Fruit fly (Drosophila melanogaster) whole organism, embryonic: ENCODE data around the gene Lst8.

Experiments used
- Aef1 ChIP-seq: fragments of 200-800 bp; sonication (Bioruptor generic); IDR thresholded peaks from 3 replicates; pipeline ENCODE4 v1.3.6; 2022; ENCODE audit warnings: missing biosample characterization, missing genetic modification characterization
- CG1024 ChIP-seq: fragments of 200-800 bp; sonication (Bioruptor generic); IDR thresholded peaks from 2 replicates; pipeline ENCODE4 v1.3.6; 2022; ENCODE audit warnings: missing biosample characterization, missing genetic modification characterization
- CG10979 ChIP-seq: fragments of 200-800 bp; sonication (Bioruptor generic); optimal IDR thresholded peaks from 2 replicates; lab custom pipeline; 2018; ENCODE audit warnings: missing biosample characterization, mild to moderate bottlenecking, missing genetic modification characterization, moderate library complexity
- CG15479 ChIP-seq: fragments of 200-800 bp; sonication (Bioruptor generic); optimal IDR thresholded peaks from 3 replicates; lab custom pipeline; 2019; ENCODE audit warnings: missing biosample characterization, mild to moderate bottlenecking, missing genetic modification characterization, moderate library complexity
- CG17361 ChIP-seq: fragments of 200-800 bp; sonication (Bioruptor generic); IDR thresholded peaks from 3 replicates; pipeline ENCODE4 v1.3.6; 2022; ENCODE audit warnings: missing biosample characterization, missing genetic modification characterization
- CG17385 ChIP-seq: fragments of 200-800 bp; sonication (Bioruptor generic); optimal IDR thresholded peaks from 3 replicates; lab custom pipeline; 2018; ENCODE audit warnings: missing biosample characterization, mild to moderate bottlenecking, missing genetic modification characterization
- CG17568 ChIP-seq: fragments of 200-800 bp; sonication (Bioruptor generic); optimal IDR thresholded peaks from 2 replicates; lab custom pipeline; 2018; ENCODE audit warnings: missing biosample characterization, mild to moderate bottlenecking, missing genetic modification characterization, moderate library complexity
- CG18599 ChIP-seq: fragments of 200-800 bp; sonication (Bioruptor generic); optimal IDR thresholded peaks from 3 replicates; lab custom pipeline; 2017; ENCODE audit warnings: missing biosample characterization, missing genetic modification characterization, mild to moderate bottlenecking, moderate library complexity, missing genetic modification reagents
- CG2129 ChIP-seq: fragments of 200-800 bp; sonication (Bioruptor generic); IDR thresholded peaks from 2 replicates; pipeline ENCODE4 v1.3.6; 2022; ENCODE audit warnings: missing biosample characterization, missing genetic modification characterization; ENCODE audit not compliant: partially characterized antibody
- CG2678 ChIP-seq: fragments of 200-800 bp; sonication (Bioruptor generic); optimal IDR thresholded peaks from 3 replicates; lab custom pipeline; 2019; ENCODE audit warnings: missing biosample characterization, mild to moderate bottlenecking, missing genetic modification characterization, moderate library complexity
- CG2875 ChIP-seq: fragments of 200-800 bp; sonication (Bioruptor generic); optimal IDR thresholded peaks from 2 replicates; lab custom pipeline; 2017; ENCODE audit warnings: missing biosample characterization, mild to moderate bottlenecking, missing genetic modification characterization, missing genetic modification reagents
- CG2889 ChIP-seq: fragments of 200-800 bp; sonication (Bioruptor generic); IDR thresholded peaks from 3 replicates; pipeline ENCODE4 v1.3.6; 2022; ENCODE audit warnings: missing biosample characterization, missing genetic modification characterization
- CG33557 ChIP-seq: fragments of 200-800 bp; sonication (Bioruptor generic); optimal IDR thresholded peaks from 2 replicates; lab custom pipeline; 2019; ENCODE audit warnings: missing biosample characterization, mild to moderate bottlenecking, missing genetic modification characterization, moderate library complexity
- CG7928 ChIP-seq: fragments of 200-800 bp; sonication (Bioruptor generic); optimal IDR thresholded peaks from 2 replicates; lab custom pipeline; 2017; ENCODE audit warnings: missing biosample characterization, mild to moderate bottlenecking, missing genetic modification characterization
- CG7963 ChIP-seq: fragments of 200-800 bp; sonication (Bioruptor generic); IDR thresholded peaks from 3 replicates; pipeline ENCODE4 v1.3.6; 2022; ENCODE audit warnings: missing biosample characterization, missing genetic modification characterization; ENCODE audit not compliant: partially characterized antibody
- CG8281 ChIP-seq: fragments of 200-800 bp; sonication (Bioruptor generic); optimal IDR thresholded peaks from 2 replicates; lab custom pipeline; 2018; ENCODE audit warnings: missing biosample characterization, mild to moderate bottlenecking, missing genetic modification characterization, moderate library complexity
- Hey ChIP-seq: fragments of 200-800 bp; sonication (Bioruptor generic); optimal IDR thresholded peaks from 3 replicates; lab custom pipeline; 2018; ENCODE audit warnings: missing biosample characterization, mild to moderate bottlenecking, missing genetic modification characterization
- Hr3 ChIP-seq: fragments of 200-800 bp; sonication (Bioruptor generic); optimal IDR thresholded peaks from 3 replicates; lab custom pipeline; 2016; ENCODE audit warnings: missing biosample characterization, missing genetic modification characterization
- MESR4 ChIP-seq: fragments of 200-800 bp; sonication (Bioruptor generic); optimal IDR thresholded peaks from 2 replicates; lab custom pipeline; 2018; ENCODE audit warnings: missing biosample characterization, mild to moderate bottlenecking, missing genetic modification characterization, moderate library complexity
- Oli ChIP-seq: fragments of 200-800 bp; sonication (Bioruptor generic); optimal IDR thresholded peaks from 2 replicates; lab custom pipeline; 2018; ENCODE audit warnings: missing biosample characterization, mild to moderate bottlenecking, missing genetic modification characterization, moderate library complexity
- Sox102F ChIP-seq: fragments of 200-800 bp; sonication (Bioruptor generic); optimal IDR thresholded peaks from 2 replicates; lab custom pipeline; 2018; ENCODE audit warnings: missing biosample characterization, mild to moderate bottlenecking, missing genetic modification characterization, moderate library complexity
- TFAM ChIP-seq: fragments of 200-800 bp; sonication (Bioruptor generic); optimal IDR thresholded peaks from 2 replicates; lab custom pipeline; 2017; ENCODE audit warnings: missing biosample characterization, missing genetic modification characterization, inconsistent platforms
- ase ChIP-seq: fragments of 200-800 bp; sonication (Bioruptor generic); IDR thresholded peaks from 3 replicates; pipeline ENCODE4 v1.3.6; 2022; ENCODE audit warnings: missing biosample characterization, missing genetic modification characterization
- ato ChIP-seq: fragments of 200-800 bp; sonication (Bioruptor generic); IDR thresholded peaks from 2 replicates; pipeline ENCODE4 v1.3.6; 2022; ENCODE audit warnings: missing biosample characterization, missing genetic modification characterization; ENCODE audit not compliant: partially characterized antibody
- br ChIP-seq: fragments of >200 bp; optimal IDR thresholded peaks from 2 replicates; lab custom pipeline; 2017
- cwo ChIP-seq: fragments of 200-800 bp; sonication (Bioruptor generic); optimal IDR thresholded peaks from 3 replicates; lab custom pipeline; 2017; ENCODE audit warnings: missing biosample characterization, missing genetic modification characterization, mild to moderate bottlenecking, moderate library complexity, missing genetic modification reagents
- fd3F ChIP-seq: fragments of 200-800 bp; sonication (Bioruptor generic); optimal IDR thresholded peaks from 2 replicates; lab custom pipeline; 2018; ENCODE audit warnings: missing biosample characterization, mild to moderate bottlenecking, missing genetic modification characterization, moderate library complexity
- grau ChIP-seq: fragments of 200-800 bp; optimal IDR thresholded peaks from 3 replicates; lab custom pipeline; 2019; ENCODE audit warnings: missing biosample characterization, mild to moderate bottlenecking, missing genetic modification characterization, moderate library complexity
- gro ChIP-seq: fragments of 200-800 bp; sonication (Bioruptor generic); optimal IDR thresholded peaks from 2 replicates; lab custom pipeline; 2016; ENCODE audit warnings: missing biosample characterization, missing genetic modification characterization
- h ChIP-seq: fragments of >200 bp; optimal IDR thresholded peaks from 2 replicates; lab custom pipeline; 2017
- hkb ChIP-seq, 2 experiments: fragments of 200-800 bp in 1 of 2; fragments of >200 bp in 1 of 2; sonication (Bioruptor generic) in 1 of 2; IDR thresholded peaks in 1 of 2; optimal IDR thresholded peaks in 1 of 2; 2 replicates each; pipeline versions ENCODE4 v1.3.6 to Lab custom; 2017 to 2022; ENCODE audit warnings: missing biosample characterization in 1 of 2, missing genetic modification characterization in 1 of 2
- ind ChIP-seq: fragments of 200-800 bp; sonication (Bioruptor generic); optimal IDR thresholded peaks from 3 replicates; lab custom pipeline; 2016; ENCODE audit warnings: missing biosample characterization, missing genetic modification characterization
- ken ChIP-seq: fragments of 200-800 bp; sonication (Bioruptor generic); IDR thresholded peaks from 3 replicates; pipeline ENCODE4 v1.3.6; 2022; ENCODE audit warnings: missing biosample characterization, missing genetic modification characterization
- klu ChIP-seq: fragments of 200-800 bp; sonication (Bioruptor generic); IDR thresholded peaks from 2 replicates; pipeline ENCODE4 v1.3.6; 2022; ENCODE audit warnings: missing biosample characterization, missing genetic modification characterization
- kni ChIP-seq: fragments of 200-800 bp; sonication (Bioruptor generic); optimal IDR thresholded peaks from 3 replicates; lab custom pipeline; 2017; ENCODE audit warnings: mild to moderate bottlenecking, missing biosample characterization, missing genetic modification reagents, missing genetic modification characterization
- nerfin-1 ChIP-seq: fragments of 200-800 bp; sonication (Bioruptor generic); optimal IDR thresholded peaks from 3 replicates; lab custom pipeline; 2019; ENCODE audit warnings: missing biosample characterization, mild to moderate bottlenecking, missing genetic modification characterization, moderate library complexity
- odd ChIP-seq: fragments of 200-800 bp; sonication (Bioruptor generic); optimal IDR thresholded peaks from 2 replicates; lab custom pipeline; 2017; ENCODE audit warnings: missing biosample characterization, mild to moderate bottlenecking, missing genetic modification characterization
- otp ChIP-seq: fragments of 200-800 bp; sonication (Bioruptor generic); IDR thresholded peaks from 3 replicates; pipeline ENCODE4, ENCODE4 v1.3.6; 2022; ENCODE audit warnings: missing biosample characterization, missing genetic modification characterization
- pan ChIP-seq, 4 experiments: fragments of >200 bp in 3 of 4; fragments of 200-800 bp in 1 of 4; sonication (Bioruptor generic) in 1 of 4; optimal IDR thresholded peaks in 3 of 4; IDR thresholded peaks in 1 of 4; 2 replicates each; pipeline versions ENCODE4 v1.3.6 to Lab custom; 2017 to 2022; ENCODE audit warnings: missing biosample characterization in 2 of 4, missing genetic modification characterization in 2 of 4, mixed read lengths in 1 of 4
- pnt ChIP-seq: fragments of 200-800 bp; sonication (Bioruptor generic); optimal IDR thresholded peaks from 3 replicates; lab custom pipeline; 2016; ENCODE audit warnings: missing biosample characterization, missing genetic modification characterization
- sens-2 ChIP-seq: fragments of 200-800 bp; sonication (Bioruptor generic); IDR thresholded peaks from 2 replicates; pipeline ENCODE4 v1.3.6; 2022; ENCODE audit warnings: missing biosample characterization, missing genetic modification characterization
- sob ChIP-seq: fragments of 200-800 bp; sonication (Bioruptor generic); IDR thresholded peaks from 2 replicates; pipeline ENCODE4 v1.3.6; 2022; ENCODE audit warnings: missing biosample characterization, missing genetic modification characterization
- sr ChIP-seq: fragments of 200-800 bp; sonication (Bioruptor generic); IDR thresholded peaks from 3 replicates; pipeline ENCODE4 v1.3.6; 2022; ENCODE audit warnings: missing biosample characterization, missing genetic modification characterization
- z ChIP-seq: fragments of 200-800 bp; sonication (Bioruptor generic); IDR thresholded peaks from 3 replicates; pipeline ENCODE4 v1.3.6; 2022; ENCODE audit warnings: missing biosample characterization, missing genetic modification characterization

The Lst8 gene

dm6 chrX:9600818-9601732, 4.7 kb downstream of the Lst8 start, which contains the start of gene Gga (continued):
- TF ChIP-seq z (GFP tag; lab: Robert Waterston, UW), result no peak
- TF ChIP-seq odd (GFP tag; lab: Kevin White, UChicago), result no peak
- TF ChIP-seq ken (GFP tag; lab: Robert Waterston, UW), result no peak
- TF ChIP-seq cwo (GFP tag; lab: Kevin White, UChicago), result no peak
- TF ChIP-seq CG8281 (tag; lab: Kevin White, UChicago), result no peak
- no peak for TF ChIP-seq sens-2
- no peak for TF ChIP-seq Oli (tag; lab: Kevin White, UChicago)
- peak; percentile 5 for TF ChIP-seq grau (tag; lab: Kevin White, UChicago)
- no peak for TF ChIP-seq CG1024 (GFP tag; lab: Robert Waterston, UW)
- 0 out of 3 replicates have a peak, but pooled peaks have one; percentile 17 for TF ChIP-seq sr (GFP tag; lab: Robert Waterston, UW)
- TF ChIP-seq MESR4 (GFP tag; lab: Kevin White, UChicago), result peak; percentile 36
- TF ChIP-seq, all 482 proteins: peak for 82

DNA sequence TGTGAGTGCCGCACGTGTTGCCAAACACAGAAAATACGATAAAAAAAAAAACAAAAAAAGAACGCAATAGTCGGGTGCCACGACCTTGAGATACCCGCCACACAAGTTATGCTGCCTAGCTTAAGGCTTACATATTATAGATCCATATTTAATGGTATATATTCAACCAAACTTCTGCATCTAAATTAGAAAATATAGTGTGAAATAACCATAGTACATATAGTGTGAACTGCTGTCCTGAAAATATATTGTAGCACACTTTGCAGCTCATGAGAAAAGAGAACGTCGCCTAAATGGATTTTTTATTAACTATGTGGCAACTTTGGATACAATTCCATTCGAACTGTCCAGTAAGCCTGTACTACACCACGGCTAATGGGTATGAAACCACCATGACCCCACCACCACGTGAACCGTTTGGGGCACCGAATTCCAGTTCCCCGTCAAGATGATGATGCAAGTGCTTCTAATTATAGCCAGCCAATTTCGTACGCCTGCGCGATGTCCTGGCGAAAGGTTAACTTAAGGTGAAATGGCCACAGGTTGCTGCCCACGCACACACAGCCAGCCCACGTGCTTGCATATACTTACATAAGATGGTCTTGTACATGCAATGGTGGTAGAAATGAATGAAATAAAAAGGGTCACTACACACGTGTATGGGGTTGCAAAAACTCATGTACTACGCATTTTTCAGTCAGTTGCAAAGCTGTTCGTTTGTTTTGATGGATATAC, 5.5 kb downstream of the Lst8 start:
- TF ChIP-seq CG7963 (no peak), Aef1 (GFP tag; lab: Robert Waterston, UW) (0 out of 3 replicates have a peak, but pooled peaks have one; percentile 23), Sox102F (GFP tag; lab: Kevin White, UChicago) (peak; percentile 69), nerfin-1 (peak; percentile 64), CG2875 (peak; percentile 50), CG15479 (GFP tag; lab: Kevin White, UChicago) (no peak), ind (GFP tag; lab: Kevin White, UChicago) (peak; percentile 75), CG2678 (tag; lab: Kevin White, UChicago) (peak; percentile 90), pnt (GFP tag; lab: Kevin White, UChicago) (peak; percentile 71), ato (no peak), fd3F (peak; percentile 57), CG17568 (GFP tag; lab: Kevin White, UChicago) (no peak), kni (GFP tag; lab: Kevin White, UChicago) (peak; percentile 14), gro (GFP tag; lab: Kevin White, UChicago) (peak; percentile 79), CG2889 (peak; percentile 45; the same call in 1 of the 3 replicates), CG2129 (GFP tag; lab: Robert Waterston, UW) (no peak), sob (GFP tag; lab: Robert Waterston, UW) (peak; percentile 44), CG17361 (GFP tag; lab: Robert Waterston, UW) (peak; percentile 85), br (lab: Kevin White, UChicago) (no peak), CG10979 (tag; lab: Kevin White, UChicago) (peak; percentile 72), CG18599 (GFP tag; lab: Kevin White, UChicago) (peak; percentile 90), sens-2 (no peak), ase (no peak), CG17385 (peak; percentile 74), Hey (tag; lab: Kevin White, UChicago) (peak; percentile 36), pan (optimal IDR thresholded peaks at IDR 0.05; lab: Kevin White, UChicago) (no peak), pan (GFP tag; optimal IDR thresholded peaks at IDR 0.05 in 1 of 2, IDR thresholded peaks at IDR 0.05 in 1 of 2) (peak in 1 of 2 experiments; percentile 68), hkb (optimal IDR thresholded peaks at IDR 0.05; lab: Kevin White, UChicago) (no peak), hkb (GFP tag; IDR thresholded peaks at IDR 0.05; lab: Robert Waterston, UW) (peak; percentile 70), h (lab: Kevin White, UChicago) (no peak), CG33557 (no peak), klu (GFP tag; lab: Robert Waterston, UW) (peak; percentile 60; the same call in 1 of the 2 replicates), Hr3 (GFP tag; lab: Kevin White, UChicago) (peak; percentile 67), TFAM (GFP tag; lab: Kevin White, UChicago) (no peak), CG7928 (GFP tag; lab: Kevin White, UChicago) (peak; percentile 16), otp (GFP tag; lab: Robert Waterston, UW) (no peak)
